Worm (Caenorhabditis elegans) whole organism, L1 larva: ENCODE results near the gene fbxa-75.

Experiments used
- F16B12.6 ChIP-seq: fragments of 150-350 bp; optimal IDR thresholded peaks from 2 replicates; lab custom pipeline; 2014; ENCODE audit warnings: missing biosample characterization, missing genetic modification characterization
- aha-1 ChIP-seq: fragments of 150-350 bp; optimal IDR thresholded peaks from 2 replicates; lab custom pipeline; 2014; ENCODE audit warnings: missing biosample characterization, missing genetic modification characterization
- alr-1 ChIP-seq: fragments of 200-800 bp; sonication (Bioruptor generic); optimal IDR thresholded peaks from 2 replicates; lab custom pipeline; 2018; ENCODE audit warnings: borderline replicate concordance, mild to moderate bottlenecking, missing genetic modification characterization, missing compliant biosample characterization
- ceh-63 ChIP-seq: fragments of 200-800 bp; sonication (Bioruptor generic); optimal IDR thresholded peaks from 2 replicates; lab custom pipeline; 2018; ENCODE audit warnings: mild to moderate bottlenecking, missing genetic modification characterization, missing compliant biosample characterization
- ceh-82 ChIP-seq, 3 experiments: fragments of 150-350 bp in 1 of 3; sonication (generic microtip) in 2 of 3; optimal IDR thresholded peaks; 2 replicates each; lab custom pipeline; 2014 to 2017; ENCODE audit warnings: missing biosample characterization in 3 of 3, missing genetic modification characterization in 3 of 3
- efl-1 ChIP-seq, 4 experiments: fragments of 150-350 bp; optimal IDR thresholded peaks in 3 of 4; peaks in 1 of 4; 1 replicate in 1 of 4; 2 replicates in 3 of 4; lab custom pipeline; 2014; ENCODE audit warnings: missing biosample characterization in 2 of 4, missing genetic modification characterization in 2 of 4, missing genetic modification reagents in 2 of 4
- elt-2 ChIP-seq: sonication (generic microtip); optimal IDR thresholded peaks from 2 replicates; lab custom pipeline; 2016; ENCODE audit warnings: missing genetic modification characterization, mild to moderate bottlenecking, inconsistent platforms, missing compliant biosample characterization, missing genetic modification reagents
- ets-5 ChIP-seq: fragments of 200-800 bp; sonication (Bioruptor generic); IDR thresholded peaks from 2 replicates; pipeline ENCODE4 v1.3.6; 2022; ENCODE audit warnings: missing genetic modification characterization, missing compliant biosample characterization
- fkh-10 ChIP-seq: sonication (generic microtip); optimal IDR thresholded peaks from 2 replicates; lab custom pipeline; 2017; ENCODE audit warnings: missing biosample characterization, missing genetic modification reagents, missing genetic modification characterization
- fkh-8 ChIP-seq: sonication (generic microtip); optimal IDR thresholded peaks from 2 replicates; lab custom pipeline; 2016; ENCODE audit warnings: mild to moderate bottlenecking, missing genetic modification characterization, missing compliant biosample characterization
- lin-13 ChIP-seq: fragments of 150-350 bp; optimal IDR thresholded peaks from 2 replicates; lab custom pipeline; 2014; ENCODE audit warnings: missing biosample characterization, missing genetic modification reagents, missing genetic modification characterization
- lin-35 ChIP-seq, 2 experiments: fragments of 150-350 bp; optimal IDR thresholded peaks; 2 replicates each; lab custom pipeline; 2014; ENCODE audit warnings: missing biosample characterization in 2 of 2, missing genetic modification characterization in 2 of 2, missing genetic modification reagents in 2 of 2
- lin-39 ChIP-seq: fragments of 150-350 bp; optimal IDR thresholded peaks from 2 replicates; lab custom pipeline; 2014; ENCODE audit warnings: missing biosample characterization, missing genetic modification reagents, missing genetic modification characterization
- mab-9 ChIP-seq: fragments of 200-800 bp; sonication (Bioruptor generic); IDR thresholded peaks from 2 replicates; pipeline ENCODE4 v1.3.6; 2022; ENCODE audit warnings: missing genetic modification reagents, missing genetic modification characterization, missing compliant biosample characterization
- nhr-19 ChIP-seq: fragments of 200-800 bp; sonication (Bioruptor generic); conservative IDR thresholded peaks from 2 replicates; pipeline ENCODE4 v1.3.6; 2022; ENCODE audit warnings: missing genetic modification characterization, missing compliant biosample characterization
- nhr-76 ChIP-seq: sonication (generic microtip); optimal IDR thresholded peaks from 2 replicates; lab custom pipeline; 2017; ENCODE audit warnings: missing biosample characterization, missing genetic modification characterization
- nhr-77 ChIP-seq: fragments of 150-350 bp; optimal IDR thresholded peaks from 2 replicates; lab custom pipeline; 2014; ENCODE audit warnings: missing biosample characterization, missing genetic modification characterization
- nhr-84 ChIP-seq: sonication (generic microtip); optimal IDR thresholded peaks from 2 replicates; lab custom pipeline; 2017; ENCODE audit warnings: missing biosample characterization, missing genetic modification characterization
- rnt-1 ChIP-seq: sonication (generic microtip); optimal IDR thresholded peaks from 2 replicates; lab custom pipeline; 2016; ENCODE audit warnings: mild to moderate bottlenecking, missing genetic modification characterization, moderate library complexity, missing compliant biosample characterization
- skn-1 ChIP-seq: fragments of 150-350 bp; optimal IDR thresholded peaks from 2 replicates; lab custom pipeline; 2014; ENCODE audit warnings: missing biosample characterization, missing genetic modification characterization
- snu-23 ChIP-seq: sonication (generic microtip); optimal IDR thresholded peaks from 2 replicates; lab custom pipeline; 2016; ENCODE audit warnings: missing genetic modification characterization, missing compliant biosample characterization
- sptf-1 ChIP-seq: fragments of 150-350 bp; optimal IDR thresholded peaks from 2 replicates; lab custom pipeline; 2014; ENCODE audit warnings: missing biosample characterization, missing genetic modification characterization
- swsn-7 ChIP-seq: sonication (generic microtip); optimal IDR thresholded peaks from 2 replicates; lab custom pipeline; 2016; ENCODE audit warnings: missing genetic modification characterization, missing compliant biosample characterization
- tlp-1 ChIP-seq: fragments of 150-350 bp; optimal IDR thresholded peaks from 2 replicates; lab custom pipeline; 2014; ENCODE audit warnings: missing biosample characterization, missing genetic modification characterization
- unc-130 ChIP-seq: fragments of 150-350 bp; optimal IDR thresholded peaks from 2 replicates; lab custom pipeline; 2017; ENCODE audit warnings: missing biosample characterization, missing genetic modification characterization, inconsistent platforms
- xbp-1 ChIP-seq: sonication (generic microtip); optimal IDR thresholded peaks from 2 replicates; lab custom pipeline; 2016; ENCODE audit warnings: missing genetic modification characterization, missing compliant biosample characterization
- ztf-4 ChIP-seq: fragments of 150-350 bp; optimal IDR thresholded peaks from 2 replicates; lab custom pipeline; 2014; ENCODE audit warnings: missing biosample characterization, missing genetic modification characterization

Gene fbxa-75

DNA sequence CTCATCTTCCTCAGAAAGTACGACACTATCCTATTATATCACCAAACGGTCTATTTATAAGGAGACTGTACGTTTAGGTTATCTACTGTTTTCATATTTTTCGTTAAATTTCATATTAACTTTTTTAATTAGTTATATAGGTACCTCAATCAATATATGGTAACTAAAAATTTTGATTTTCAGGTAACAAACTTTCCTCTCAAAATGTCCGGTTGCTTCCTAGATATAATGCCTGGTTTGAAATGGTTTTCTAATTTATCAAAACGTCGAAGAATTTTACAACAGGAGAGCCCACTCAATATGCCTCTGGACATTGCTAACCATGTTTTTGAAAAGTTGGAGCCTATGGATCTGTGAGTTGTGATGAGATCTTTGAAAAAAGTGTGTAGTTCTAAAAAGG, 5.9 kb upstream of the fbxa-75 start, which contains the start of gene fbxa-28:
TSS of gene fbxa-28 (plus strand) at position 301 of the 400 bp plus-strand sequence.
- TF ChIP-seq nhr-77 (no peak), unc-130 (tag; lab: Kevin White, UChicago) (no peak), fkh-8 (no peak), xbp-1 (tag; lab: Kevin White, UChicago) (no peak), ceh-82 (tag; optimal IDR thresholded peaks at IDR 0.05; lab: Kevin White, UChicago) (no peak), ceh-63 (GFP tag; lab: Kevin White, UChicago) (no peak), aha-1 (no peak), mab-9 (GFP tag; lab: Robert Waterston, UW) (no peak)

ce11 chrIII:1307333-1307732, 3.8 kb downstream of the fbxa-75 start:
- TF ChIP-seq efl-1 (optimal IDR thresholded peaks at IDR 0.05; lab: Kevin White, UChicago) (no peak), efl-1 (GFP tag; optimal IDR thresholded peaks at IDR 0.05 in 1 of 2; lab: Kevin White, UChicago) (peak in 1 of 2 experiments; percentile 51), lin-35 (GFP tag; optimal IDR thresholded peaks at IDR 0.05; lab: Kevin White, UChicago) (no peak)

ce11 chrIII:1308209-1308608, 4.7 kb downstream of the fbxa-75 start, which contains the start of gene fbxa-79:
fbxa-79 (minus strand) TSS chrIII:1308294.
- no peak for TF ChIP-seq alr-1 (tag; lab: Kevin White, UChicago)
- no peak for TF ChIP-seq lin-13 (GFP tag; lab: Kevin White, UChicago)
- TF ChIP-seq elt-2, result peak; percentile 55
- no peak for TF ChIP-seq fkh-8
- TF ChIP-seq nhr-19 (GFP tag; lab: Robert Waterston, UW), result 0 out of 2 replicates have a peak, but pooled peaks have one; percentile 3
- TF ChIP-seq skn-1 (tag; lab: Kevin White, UChicago), result peak; percentile 59
- no peak for TF ChIP-seq nhr-76

ce11 chrIII:1308887-1309286, 5.4 kb downstream of the fbxa-75 start, which contains the start of gene Y82E9BL.12:
Y82E9BL.12 (plus strand) TSS chrIII:1309187.
- no peak for TF ChIP-seq efl-1 (optimal IDR thresholded peaks at IDR 0.05; lab: Kevin White, UChicago)
- peak in 1 of 2 experiments; percentile 6 for TF ChIP-seq efl-1 (GFP tag; optimal IDR thresholded peaks at IDR 0.05 in 1 of 2; lab: Kevin White, UChicago)
- no peak for TF ChIP-seq F16B12.6 (tag; lab: Kevin White, UChicago)

- no peak for TF ChIP-seq aha-1
Measured at ce11 chrIII:1311367-1311766, 7.9 kb downstream of the fbxa-75 start.

DNA sequence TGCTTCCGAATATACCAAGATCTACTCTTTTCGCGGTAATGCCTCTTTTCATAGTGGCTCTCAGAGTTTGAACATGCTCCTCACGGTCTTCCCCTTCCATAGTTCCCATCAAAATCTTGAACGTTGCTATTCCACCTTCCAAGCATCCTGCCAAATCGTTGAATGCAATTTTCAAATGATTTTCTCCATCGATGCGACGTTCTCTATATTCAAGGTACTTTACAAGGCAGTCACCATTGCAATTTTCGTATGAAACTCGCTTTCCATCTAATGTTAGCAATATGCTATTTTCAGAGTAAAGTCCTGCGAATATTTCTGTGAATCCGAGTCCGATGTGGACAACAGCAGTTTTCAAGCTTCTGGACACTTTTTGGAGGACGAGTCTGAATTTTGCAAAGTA, 10.8 kb downstream of the fbxa-75 start:
- no peak for TF ChIP-seq rnt-1 (tag; lab: Kevin White, UChicago)
- TF ChIP-seq fkh-10 (GFP tag; lab: Kevin White, UChicago), result no peak
- TF ChIP-seq efl-1 (optimal IDR thresholded peaks at IDR 0.05; lab: Kevin White, UChicago), result no peak
- peak in 1 of 2 experiments; percentile 24 for TF ChIP-seq efl-1 (GFP tag; optimal IDR thresholded peaks at IDR 0.05 in 1 of 2; lab: Kevin White, UChicago)

DNA sequence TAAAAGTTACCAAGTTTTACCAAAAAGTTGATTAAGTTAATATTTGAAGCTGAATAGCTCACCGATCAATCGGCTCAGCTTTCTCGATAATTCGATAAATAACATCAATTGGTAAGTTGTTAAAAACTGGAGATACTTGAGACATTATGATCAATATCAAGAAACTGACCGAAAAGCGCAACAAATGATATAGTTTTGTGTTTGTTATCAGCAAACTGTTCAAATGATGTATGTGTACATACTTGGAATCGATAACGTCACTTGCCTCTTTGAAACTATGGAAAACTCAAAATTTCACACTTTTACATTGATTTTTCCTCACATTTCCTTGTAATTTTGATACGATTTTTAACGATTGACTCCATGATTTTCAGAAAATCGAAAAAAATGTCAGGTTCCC, 11.5 kb downstream of the fbxa-75 start, which contains the start of the genes fbxa-80 and fbxa-19:
TSS of gene fbxa-80 (minus strand) at position 173 of the 400 bp plus-strand sequence.
TSS of gene fbxa-19 (plus strand) at position 364 of the 400 bp plus-strand sequence.
- no peak for TF ChIP-seq snu-23 (GFP tag; lab: Kevin White, UChicago)
- TF ChIP-seq tlp-1 (tag; lab: Kevin White, UChicago), result no peak
- TF ChIP-seq elt-2, result peak; percentile 33
- TF ChIP-seq, all 84 proteins: peak for 1

DNA sequence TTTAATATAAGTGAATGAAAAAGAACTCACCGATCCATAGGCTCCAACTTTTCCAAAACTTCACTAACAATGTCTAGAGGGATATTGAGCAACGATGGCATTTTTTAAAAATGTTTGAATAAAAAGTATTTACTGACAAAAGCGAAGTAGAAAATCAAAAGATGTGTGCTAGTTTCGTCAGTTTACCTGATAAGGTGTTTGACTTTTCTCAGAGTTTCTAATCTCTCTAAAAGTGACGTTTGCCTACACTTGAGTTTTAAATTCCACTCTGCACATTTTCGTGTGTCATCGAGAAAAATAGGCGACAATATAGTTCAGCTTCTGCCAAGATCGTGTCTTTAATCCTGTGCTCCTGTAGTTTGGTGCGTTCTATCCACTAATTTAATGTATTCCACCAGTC, 18.0 kb downstream of the fbxa-75 start, which contains the start of gene fbxa-15:
TSS of gene fbxa-15 (minus strand) at position 101 of the 400 bp plus-strand sequence.
- TF ChIP-seq lin-39 (tag; lab: Kevin White, UChicago) (no peak), ztf-4 (tag; lab: Kevin White, UChicago) (no peak), sptf-1 (no peak), mab-9 (GFP tag; lab: Robert Waterston, UW) (no peak), nhr-84 (tag; lab: Kevin White, UChicago) (no peak), ets-5 (no peak), swsn-7 (tag; lab: Kevin White, UChicago) (no peak)
